Worm (Caenorhabditis elegans) whole organism, L4 larva: Measurements from ENCODE around the gene Y39B6A.10.
A peak's percentile ranks its signal among the peaks of the same experiment; 100 is the strongest.

Source experiments
- R02D3.7 ChIP-seq: fragments of 150-350 bp; sonication (generic microtip); optimal IDR thresholded peaks from 3 replicates; lab custom pipeline; 2014; ENCODE audit warnings: missing biosample characterization, missing genetic modification characterization
- T26A8.4 ChIP-seq: fragments of 200-800 bp; sonication (Bioruptor generic); IDR thresholded peaks from 2 replicates; pipeline ENCODE4 v1.3.6; 2022; ENCODE audit warnings: missing genetic modification characterization, missing compliant biosample characterization
- Y75B8A.6 ChIP-seq: fragments of 200-800 bp; sonication (Bioruptor generic); IDR thresholded peaks from 2 replicates; pipeline ENCODE4 v1.3.6; 2022; ENCODE audit warnings: missing genetic modification reagents, missing genetic modification characterization, missing compliant biosample characterization
- ceh-44 ChIP-seq: fragments of 200-800 bp; sonication (Bioruptor generic); IDR thresholded peaks from 2 replicates; pipeline ENCODE4 v1.3.6; 2022; ENCODE audit warnings: missing genetic modification reagents, missing genetic modification characterization, missing compliant biosample characterization
- ctbp-1 ChIP-seq: fragments of 200-800 bp; sonication (Bioruptor generic); IDR thresholded peaks from 2 replicates; pipeline ENCODE4 v1.3.6; 2022; ENCODE audit warnings: missing genetic modification reagents, missing genetic modification characterization, missing compliant biosample characterization
- dpl-1 ChIP-seq: fragments of 150-350 bp; optimal IDR thresholded peaks from 2 replicates; lab custom pipeline; 2014; ENCODE audit warnings: missing biosample characterization, missing genetic modification reagents, missing genetic modification characterization
- fkh-10 ChIP-seq: fragments of 150-350 bp; optimal IDR thresholded peaks from 2 replicates; lab custom pipeline; 2014; ENCODE audit warnings: missing biosample characterization, missing genetic modification reagents, missing genetic modification characterization
- hmg-1.1 ChIP-seq: fragments of 200-800 bp; sonication (Bioruptor generic); IDR thresholded peaks from 2 replicates; pipeline ENCODE4 v1.3.6; 2022; ENCODE audit warnings: missing genetic modification reagents, missing genetic modification characterization, missing compliant biosample characterization
- nhr-25 ChIP-seq: sonication (generic microtip); optimal IDR thresholded peaks from 2 replicates; lab custom pipeline; 2017; ENCODE audit warnings: missing genetic modification characterization, mild to moderate bottlenecking, missing compliant biosample characterization, antibody characterized with exemption, moderate library complexity, borderline replicate concordance; ENCODE audit not compliant: insufficient read depth
- unc-62 ChIP-seq, 3 experiments: fragments of 150-350 bp in 1 of 3; sonication (generic microtip); optimal IDR thresholded peaks in 2 of 3; peaks in 1 of 3; 1 replicate in 1 of 3; 2 replicates in 2 of 3; lab custom pipeline; 2014 to 2017; ENCODE audit warnings: missing biosample characterization in 3 of 3, missing genetic modification characterization in 3 of 3, missing genetic modification reagents in 3 of 3, missing genotype in 1 of 3

DNA sequence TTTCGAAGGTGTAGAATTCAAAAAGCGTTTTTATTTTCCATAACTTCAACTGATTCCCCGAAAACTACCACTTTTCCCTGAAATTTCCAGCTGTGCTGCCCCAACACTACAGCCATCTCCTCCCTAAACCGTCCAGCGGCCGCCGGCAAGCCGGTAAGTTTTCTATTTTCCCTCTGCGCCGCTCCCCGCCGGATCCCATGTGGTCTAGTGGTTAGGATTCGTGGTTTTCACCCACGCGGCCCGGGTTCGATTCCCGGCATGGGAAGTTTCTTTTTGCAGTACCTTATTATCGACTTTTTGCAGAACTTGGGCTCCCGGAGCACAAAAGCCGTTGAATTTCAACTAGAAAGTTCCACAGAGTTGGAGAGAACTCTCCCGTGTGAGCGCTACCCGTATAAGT, 9.2 kb upstream of the Y39B6A.10 start:
- no peak for TF ChIP-seq T26A8.4 (GFP tag; lab: Robert Waterston, UW)
- no peak for TF ChIP-seq R02D3.7 (tag; lab: Kevin White, UChicago)
- TF ChIP-seq hmg-1.1 (GFP tag; lab: Robert Waterston, UW) = peak; percentile 60
- no peak for TF ChIP-seq ceh-44 (GFP tag; lab: Robert Waterston, UW)
- TF ChIP-seq fkh-10 = no peak
- no peak for TF ChIP-seq unc-62 (GFP tag; optimal IDR thresholded peaks at IDR 0.05 in 1 of 2; lab: Kevin White, UChicago)
- no peak for TF ChIP-seq unc-62 (tag; optimal IDR thresholded peaks at IDR 0.05; lab: Kevin White, UChicago)
- no peak for TF ChIP-seq dpl-1
- TF ChIP-seq nhr-25 (tag; lab: Kevin White, UChicago) = no peak
- TF ChIP-seq ctbp-1 (GFP tag; lab: Robert Waterston, UW) = no peak
- no peak for TF ChIP-seq Y75B8A.6
